Fruit fly (Drosophila melanogaster): ENCODE measurements around the gene Nhe3.

The Nhe3 gene

DNA sequence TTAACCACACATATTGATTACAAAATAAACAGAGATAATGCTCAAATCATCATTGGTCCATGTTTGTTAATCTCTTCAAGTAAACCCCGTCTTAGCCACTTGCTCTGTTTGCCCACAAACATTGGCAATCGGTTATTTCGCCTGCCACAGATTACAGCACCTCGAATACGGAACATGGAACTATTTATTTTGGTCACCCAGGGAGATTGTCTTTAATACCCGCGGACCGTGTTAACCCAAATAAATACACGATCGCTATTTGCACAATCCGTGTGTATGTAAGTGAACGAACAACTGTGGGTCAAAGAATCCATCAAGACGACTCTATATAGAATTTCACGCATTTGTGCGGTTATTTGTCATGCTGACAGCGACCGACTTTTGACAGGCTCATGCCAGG is 16.6 kb upstream of the Nhe3 start (continued):
- TF ChIP-seq fu2 (GFP tag; optimal IDR thresholded peaks at IDR 0.05): no peak
- no peak for TF ChIP-seq jing (GFP tag; optimal IDR thresholded peaks at IDR 0.05)
- peak; percentile 31 for TF ChIP-seq CG8290 (GFP tag; optimal IDR thresholded peaks at IDR 0.05)
- peak in 1 of 2 experiments; percentile 39 for TF ChIP-seq CG8290 (tag; optimal IDR thresholded peaks at IDR 0.05)
- no peak for TF ChIP-seq sim (GFP tag; IDR thresholded peaks at IDR 0.05)
- peak in 1 of 2 experiments; percentile 38 for TF ChIP-seq eve (GFP tag; optimal IDR thresholded peaks at IDR 0.05)
- TF ChIP-seq CG10462 (GFP tag; optimal IDR thresholded peaks at IDR 0.05): peak; percentile 28
- TF ChIP-seq lbe (GFP tag; optimal IDR thresholded peaks at IDR 0.05): no peak
- peak; percentile 12 for TF ChIP-seq CG12942 (GFP tag; optimal IDR thresholded peaks at IDR 0.05)
- TF ChIP-seq CG11085 (GFP tag; IDR thresholded peaks at IDR 0.05): no peak
- no peak for TF ChIP-seq CG12155 (GFP tag; optimal IDR thresholded peaks at IDR 0.05)
- no peak for TF ChIP-seq Hand (GFP tag; optimal IDR thresholded peaks at IDR 0.05)
- no peak for TF ChIP-seq ttk (GFP tag; IDR thresholded peaks at IDR 0.05)
- TF ChIP-seq Sox100B (GFP tag; optimal IDR thresholded peaks at IDR 0.05): no peak
- TF ChIP-seq fd96Cb (tag; optimal IDR thresholded peaks at IDR 0.05): peak; percentile 6
- TF ChIP-seq oc (tag; optimal IDR thresholded peaks at IDR 0.05): peak; percentile 10
- no peak for TF ChIP-seq chinmo (GFP tag; IDR thresholded peaks at IDR 0.05; ENCODE audit: partially characterized antibody)
- TF ChIP-seq NK7.1 (GFP tag; optimal IDR thresholded peaks at IDR 0.05): peak; percentile 31
- TF ChIP-seq Elba2 (GFP tag; optimal IDR thresholded peaks at IDR 0.05): no peak
- no peak for TF ChIP-seq peb (GFP tag; IDR thresholded peaks at IDR 0.05)
- peak; percentile 84 for TF ChIP-seq Med (GFP tag)
- peak; percentile 54 for TF ChIP-seq CG33557 (GFP tag; optimal IDR thresholded peaks at IDR 0.05)
- no peak for TF ChIP-seq Usf (GFP tag; optimal IDR thresholded peaks at IDR 0.05)
- no peak for TF ChIP-seq slou (GFP tag; optimal IDR thresholded peaks at IDR 0.05)
- TF ChIP-seq hb (GFP tag; IDR thresholded peaks at IDR 0.05; ENCODE audit: partially characterized antibody): no peak
- no peak for TF ChIP-seq Dbx (GFP tag; IDR thresholded peaks at IDR 0.05)
- no peak for TF ChIP-seq CG4282 (GFP tag; optimal IDR thresholded peaks at IDR 0.05)
- TF ChIP-seq bab2 (GFP tag; optimal IDR thresholded peaks at IDR 0.05): peak; percentile 54
- TF ChIP-seq CG3281 (GFP tag; optimal IDR thresholded peaks at IDR 0.05): no peak
- TF ChIP-seq CG5953 (GFP tag; IDR thresholded peaks at IDR 0.05): no peak
- TF ChIP-seq otp (GFP tag; IDR thresholded peaks at IDR 0.05): peak; percentile 51; the same call in 1 of the 3 replicates
- no peak for TF ChIP-seq fru (optimal IDR thresholded peaks at IDR 0.05)
- TF ChIP-seq sd (tag; optimal IDR thresholded peaks at IDR 0.05): no peak
- TF ChIP-seq CG1792 (GFP tag; optimal IDR thresholded peaks at IDR 0.05): peak; percentile 44
- TF ChIP-seq kni (GFP tag; optimal IDR thresholded peaks at IDR 0.05): peak; percentile 3
- TF ChIP-seq Optix (GFP tag; IDR thresholded peaks at IDR 0.05): no peak
- no peak for TF ChIP-seq HHEX (GFP tag; optimal IDR thresholded peaks at IDR 0.05)
- no peak for TF ChIP-seq CG34422 (GFP tag; IDR thresholded peaks at IDR 0.05)
- peak; percentile 30 for TF ChIP-seq run (tag; optimal IDR thresholded peaks at IDR 0.05)
- TF ChIP-seq Myb (GFP tag; optimal IDR thresholded peaks at IDR 0.05): no peak
- peak; percentile 45 for TF ChIP-seq CG12769 (tag; optimal IDR thresholded peaks at IDR 0.05)
- TF ChIP-seq CG8478 (optimal IDR thresholded peaks at IDR 0.05): no peak
- no peak for TF ChIP-seq row (GFP tag; IDR thresholded peaks at IDR 0.05)
- TF ChIP-seq grau (tag; optimal IDR thresholded peaks at IDR 0.05): no peak
- no peak for TF ChIP-seq CG14860 (GFP tag; IDR thresholded peaks at IDR 0.05; ENCODE audit: partially characterized antibody)
- TF ChIP-seq bbx (GFP tag; IDR thresholded peaks at IDR 0.05; ENCODE audit: partially characterized antibody): no peak
- no peak for TF ChIP-seq al (GFP tag; IDR thresholded peaks at IDR 0.05)
- TF ChIP-seq Dfd (GFP tag; optimal IDR thresholded peaks at IDR 0.05): no peak
- TF ChIP-seq CG7987 (GFP tag; optimal IDR thresholded peaks at IDR 0.05): no peak
- no peak for TF ChIP-seq prd (optimal IDR thresholded peaks at IDR 0.05)
- peak; percentile 50; the same call in 2 of the 3 replicates for TF ChIP-seq prd (GFP tag; IDR thresholded peaks at IDR 0.05)
- no peak for TF ChIP-seq tup (GFP tag; optimal IDR thresholded peaks at IDR 0.05)
- no peak for TF ChIP-seq Sox102F (GFP tag; optimal IDR thresholded peaks at IDR 0.05)
